Worm (Caenorhabditis elegans): Measurements from ENCODE around the gene F44E5.4.

DNA sequence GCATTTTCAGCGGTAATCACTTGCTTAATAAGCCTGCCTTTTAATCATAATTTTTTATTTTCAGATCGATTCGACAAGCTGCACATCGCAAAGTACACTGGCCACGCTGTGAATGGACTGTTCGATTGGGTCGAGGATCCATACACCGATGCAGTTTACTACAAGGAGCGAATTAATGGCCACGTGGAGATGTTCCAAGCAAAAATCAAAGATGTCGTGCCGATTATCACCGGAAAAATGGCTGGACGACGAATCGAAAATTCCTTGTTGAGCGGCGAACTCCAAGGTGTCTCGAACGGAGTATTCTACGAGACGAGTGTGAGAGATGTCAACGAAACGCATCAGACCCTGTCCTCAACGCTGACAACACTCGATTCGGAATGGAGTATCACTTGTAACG, 31.7 kb downstream of the F44E5.4 start:
- TF ChIP-seq ama-1 (optimal IDR thresholded peaks at IDR 0.05): no peak
- TF ChIP-seq R02D3.7 (tag; optimal IDR thresholded peaks at IDR 0.05): no peak
- TF ChIP-seq elt-3 (tag; optimal IDR thresholded peaks at IDR 0.05): no peak
